Worm (Caenorhabditis elegans) whole organism, L4/young adult: ENCODE data around the gene Y37D8A.26.

Experiments used
- W03F9.2 ChIP-seq: fragments of 150-350 bp; optimal IDR thresholded peaks from 2 replicates; lab custom pipeline; 2014; ENCODE audit warnings: missing biosample characterization, missing genetic modification characterization
- dao-5 ChIP-seq: sonication (generic microtip); optimal IDR thresholded peaks from 2 replicates; lab custom pipeline; 2016; ENCODE audit warnings: missing genotype, missing genetic modification characterization, moderate library complexity, missing compliant biosample characterization
- him-1 ChIP-seq: sonication (generic microtip); optimal IDR thresholded peaks from 2 replicates; lab custom pipeline; 2016; ENCODE audit warnings: missing genotype, missing genetic modification reagents, missing genetic modification characterization, missing compliant biosample characterization

ce11 chrIII:12807726-12808125 is 48.8 kb downstream of the Y37D8A.26 start, which contains the start of gene BE10.3:
- TF ChIP-seq W03F9.2 (tag; lab: Kevin White, UChicago) (no peak), him-1 (tag; lab: Kevin White, UChicago) (no peak), dao-5 (tag; lab: Kevin White, UChicago) (no peak)
